Fruit fly (Drosophila melanogaster) Kc167 (cell line): ENCODE data around the gene CG12951.

ENCODE experiments used
- Myc ChIP-seq: fragments of >200 bp; optimal IDR thresholded peaks from 2 replicates; lab custom pipeline; 2017; ENCODE audit warnings: missing external identifiers
- Sin3A ChIP-seq: fragments of >200 bp; optimal IDR thresholded peaks from 2 replicates; lab custom pipeline; 2018; ENCODE audit warnings: missing external identifiers
- h ChIP-seq: fragments of >200 bp; optimal IDR thresholded peaks from 3 replicates; lab custom pipeline; 2018; ENCODE audit warnings: missing external identifiers
- insv ChIP-seq: fragments of >200 bp; optimal IDR thresholded peaks from 3 replicates; lab custom pipeline; 2018; ENCODE audit warnings: missing external identifiers
- psq ChIP-seq: fragments of >200 bp; optimal IDR thresholded peaks from 2 replicates; lab custom pipeline; 2017; ENCODE audit warnings: missing external identifiers
- ttk ChIP-seq: sonication (Bioruptor generic); optimal IDR thresholded peaks from 2 replicates; lab custom pipeline; 2017; ENCODE audit warnings: missing external identifiers

CG12951 gene

DNA sequence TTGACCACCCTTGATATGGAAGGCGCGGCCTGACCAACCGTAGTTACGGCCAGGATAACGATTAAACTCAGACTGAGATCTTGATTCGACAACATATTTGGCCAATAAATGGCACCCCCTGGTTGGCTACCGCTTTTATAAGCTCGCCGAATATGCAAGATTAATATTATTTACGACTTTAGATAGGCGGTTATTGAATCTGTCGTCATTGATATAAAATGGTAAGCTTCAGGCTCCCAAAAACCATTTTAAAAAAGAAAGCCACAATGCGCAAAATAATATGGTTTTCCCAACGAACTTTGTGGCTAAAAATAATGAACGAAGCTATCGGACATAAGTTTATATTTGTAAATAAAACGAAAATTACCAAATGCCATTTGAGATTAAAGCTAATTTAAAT is at the start of gene CG12951:
Gene CG12951 (minus strand): TSS at position 101 of the 400 bp plus-strand sequence.
- TF ChIP-seq insv (lab: Kevin White, UChicago) (no peak), ttk (lab: Kevin White, UChicago) (no peak), Myc (no peak)

DNA sequence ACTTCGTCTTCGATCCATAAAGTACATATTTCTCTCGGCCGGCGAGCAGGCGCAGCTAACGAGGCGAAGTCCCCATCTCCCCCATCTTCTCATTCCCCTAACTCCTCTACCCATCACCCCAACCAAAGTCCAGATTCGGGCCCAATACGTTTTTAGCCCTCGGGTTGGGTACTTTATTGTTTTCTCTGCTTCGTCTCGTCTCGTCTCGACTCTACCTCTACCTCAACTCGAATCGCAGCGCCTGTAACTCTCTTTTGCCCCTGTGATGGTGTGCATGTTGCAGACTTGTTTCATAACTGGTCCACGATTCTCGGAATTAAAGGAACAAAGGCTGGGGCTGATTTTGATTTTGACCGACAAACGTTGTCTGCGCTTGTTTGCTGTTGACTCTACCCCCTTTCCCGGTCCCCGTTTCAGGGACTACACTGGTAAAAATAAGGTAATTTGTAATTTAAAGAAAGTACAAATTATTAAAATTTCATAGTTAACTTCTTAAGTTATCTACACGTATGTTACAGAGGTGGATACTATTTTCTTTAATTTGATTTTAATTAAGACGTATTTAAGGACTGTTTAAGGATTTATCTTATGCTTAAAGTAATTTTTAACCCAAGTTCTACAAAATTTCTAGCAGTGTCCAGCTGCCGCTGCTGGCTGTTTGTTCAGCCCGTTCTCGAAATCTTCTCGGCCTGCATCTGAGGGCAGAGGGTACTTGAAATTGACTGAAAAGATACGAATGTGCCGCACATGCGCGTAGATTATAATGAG is 48.7 kb upstream of the CG12951 start:
- TF ChIP-seq Myc (no peak), psq (lab: Kevin White, UChicago) (no peak), ttk (lab: Kevin White, UChicago) (no peak), insv (lab: Kevin White, UChicago) (no peak), h (no peak)

DNA sequence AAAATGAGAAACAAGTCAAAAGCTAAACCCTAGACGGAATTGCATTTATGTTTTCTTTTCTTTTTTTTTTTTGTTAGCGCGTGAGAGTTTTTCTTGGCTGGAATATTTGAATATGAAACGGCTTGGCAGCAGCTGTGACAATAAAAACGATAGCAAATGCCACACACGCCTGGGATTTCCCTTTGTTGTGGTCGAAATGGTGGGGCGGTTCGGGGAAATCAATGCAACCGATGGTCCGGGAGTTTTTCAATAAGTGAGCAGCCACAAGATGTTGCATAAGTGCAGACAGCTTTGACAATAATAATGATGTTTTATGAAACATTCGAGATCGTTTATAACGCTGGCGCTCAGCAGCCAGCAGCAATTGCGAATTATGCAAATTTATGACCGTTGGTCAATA is 46.7 kb upstream of the CG12951 start:
- TF ChIP-seq insv (lab: Kevin White, UChicago) (no peak), h (no peak), ttk (lab: Kevin White, UChicago) (no peak), Sin3A (no peak), Myc (no peak), psq (lab: Kevin White, UChicago) (no peak)

DNA sequence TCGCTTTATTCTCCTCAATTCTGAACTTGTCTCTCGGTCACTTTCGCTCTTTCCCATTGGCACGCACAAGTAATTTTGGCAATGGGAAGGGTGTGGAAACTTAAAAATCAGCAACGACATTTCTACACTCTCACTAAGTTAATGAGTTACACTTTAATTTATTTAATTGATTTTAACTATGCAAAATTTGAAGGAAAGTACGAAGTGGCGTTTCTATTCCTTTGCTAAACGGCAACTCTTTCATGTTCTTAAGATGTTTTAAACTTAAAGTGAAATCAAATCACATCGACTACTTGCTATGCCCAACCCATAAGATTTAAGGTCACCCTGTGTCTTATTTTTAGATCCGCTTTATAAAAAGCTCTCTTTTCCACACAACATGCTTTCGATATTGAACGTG is 40.3 kb upstream of the CG12951 start:
- TF ChIP-seq Sin3A (no peak), insv (lab: Kevin White, UChicago) (no peak), Myc (no peak)

DNA sequence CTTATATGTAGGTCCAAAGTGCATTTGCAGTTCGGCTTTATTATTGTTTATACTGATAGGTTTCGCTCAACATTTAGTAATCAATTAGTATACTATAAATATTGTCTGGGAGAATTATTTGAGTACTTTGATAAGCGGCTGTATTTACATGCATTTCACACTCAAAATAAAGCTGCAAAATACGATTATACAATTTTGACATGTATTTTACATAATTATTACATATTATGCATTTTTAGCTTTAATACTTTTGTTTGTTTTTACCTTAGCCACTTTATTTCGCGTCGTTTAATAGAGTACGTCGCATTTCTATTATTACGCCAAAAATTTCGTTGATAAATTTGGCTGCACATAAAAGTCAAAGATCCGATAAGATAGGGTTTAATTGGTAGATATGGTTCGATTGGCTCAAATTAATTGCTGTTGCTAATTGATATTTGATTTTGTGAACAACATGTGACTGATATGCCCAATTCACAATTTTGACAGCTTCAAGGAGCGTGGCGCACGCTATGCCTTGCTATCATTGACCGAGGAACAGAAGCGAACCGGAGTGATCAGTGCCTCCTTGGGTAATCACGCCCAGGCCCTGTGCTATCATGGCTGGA is 35.9 kb upstream of the CG12951 start:
- TF ChIP-seq psq (lab: Kevin White, UChicago): no peak
- no peak for TF ChIP-seq ttk (lab: Kevin White, UChicago)
- no peak for TF ChIP-seq Myc
- no peak for TF ChIP-seq Sin3A

DNA sequence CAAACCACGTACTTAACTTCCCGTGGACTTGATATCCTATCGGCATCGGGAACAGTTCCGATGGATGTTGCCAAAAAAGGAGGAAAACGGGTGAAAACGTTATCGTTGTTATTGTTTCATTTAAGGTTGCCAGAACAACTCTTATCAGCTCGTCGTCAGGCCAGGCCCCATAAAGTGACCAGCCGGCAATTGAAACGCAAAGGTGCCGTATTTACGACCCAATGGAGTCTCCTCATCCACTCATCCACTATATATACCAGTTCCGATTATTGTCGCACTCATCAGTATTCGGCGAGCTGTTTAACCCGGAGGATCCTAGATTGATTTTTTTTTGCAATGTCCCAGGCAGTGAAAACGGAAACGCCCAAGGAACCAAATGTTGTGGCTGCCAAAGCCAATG is 35.0 kb upstream of the CG12951 start, which contains the start of gene Srr:
Gene Srr (plus strand): TSS at position 278 of the 400 bp plus-strand sequence.
- TF ChIP-seq Myc (no peak), ttk (lab: Kevin White, UChicago) (no peak), psq (lab: Kevin White, UChicago) (no peak), h (no peak), Sin3A (no peak), insv (lab: Kevin White, UChicago) (no peak)

DNA sequence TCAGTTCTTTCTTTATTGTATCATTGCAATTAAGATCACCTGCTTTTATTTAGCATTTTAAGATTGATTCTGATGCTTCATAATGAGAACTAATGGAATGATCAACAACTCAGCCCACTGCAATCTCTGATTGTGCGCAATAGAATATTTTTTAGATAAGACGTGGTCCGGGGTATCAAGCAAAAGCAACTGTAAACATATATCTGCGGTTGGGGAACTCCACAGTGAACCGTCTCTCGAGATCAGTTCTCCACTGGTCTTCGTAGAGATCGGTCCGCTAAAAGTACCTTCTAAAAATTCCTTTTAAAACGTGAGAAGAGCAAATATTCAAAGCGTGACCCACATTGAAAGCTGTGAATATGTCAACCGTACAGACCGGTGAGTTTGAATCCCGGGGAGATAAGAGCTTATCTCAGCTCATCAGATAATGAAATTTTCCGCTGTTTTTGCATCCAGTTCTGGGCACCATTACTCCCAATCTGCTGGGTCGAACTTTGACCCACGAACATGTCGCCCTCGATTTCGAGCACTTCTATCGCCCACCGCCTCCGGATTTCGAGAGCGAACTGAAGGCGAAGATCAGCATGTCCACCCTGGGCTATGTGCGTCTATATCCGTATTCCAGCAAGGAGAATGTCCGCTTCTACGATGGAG is 33.1 kb upstream of the CG12951 start, which contains the start of gene CG18473:
Gene CG18473 (plus strand): TSS at position 240 of the 654 bp plus-strand sequence.
- TF ChIP-seq Myc (no peak), insv (lab: Kevin White, UChicago) (no peak), Sin3A (no peak), psq (lab: Kevin White, UChicago) (no peak), h (no peak), ttk (lab: Kevin White, UChicago) (no peak)

DNA sequence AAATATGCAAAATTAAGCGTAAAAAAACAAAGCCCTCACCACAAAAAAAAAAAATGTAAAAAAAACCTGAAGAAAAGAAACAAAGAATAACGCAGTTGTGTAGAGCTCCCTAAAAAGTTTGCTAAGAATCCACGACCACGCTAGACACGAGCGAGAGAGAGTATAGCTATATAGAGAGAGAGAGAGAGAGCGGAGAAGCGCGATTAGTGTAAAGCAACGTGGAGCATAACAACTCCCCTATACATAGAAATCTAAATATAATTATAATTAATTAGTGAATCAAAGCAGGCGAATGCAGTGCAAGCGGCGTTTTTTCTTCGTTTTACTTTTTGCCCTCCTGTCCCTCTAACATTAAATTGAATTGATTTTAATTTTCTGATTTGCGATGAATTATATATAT is 29.3 kb upstream of the CG12951 start:
- no peak for TF ChIP-seq psq (lab: Kevin White, UChicago)
- TF ChIP-seq ttk (lab: Kevin White, UChicago): no peak
- no peak for TF ChIP-seq h

DNA sequence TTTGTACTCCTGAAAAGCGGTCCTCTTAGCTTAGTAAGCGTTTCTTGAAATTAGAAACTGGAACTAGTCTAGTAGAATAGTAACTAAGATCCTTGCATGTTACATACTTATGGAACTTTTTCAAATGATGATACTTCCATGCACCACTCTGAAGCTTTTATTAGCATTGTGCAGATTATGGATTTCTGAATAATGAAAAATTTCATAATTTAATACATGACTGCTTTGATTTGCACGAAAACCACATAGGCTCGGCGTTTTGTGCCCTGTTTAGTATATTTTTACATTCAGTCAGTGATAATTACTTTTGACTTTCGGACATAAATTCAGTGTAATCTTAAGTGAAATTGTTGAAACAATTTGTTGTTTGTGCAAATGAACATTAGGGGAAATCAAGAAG is 25.1 kb upstream of the CG12951 start, which contains the start of gene CG43675:
Gene CG43675 (plus strand): TSS at position 301 of the 400 bp plus-strand sequence.
- TF ChIP-seq h (no peak), ttk (lab: Kevin White, UChicago) (no peak)

DNA sequence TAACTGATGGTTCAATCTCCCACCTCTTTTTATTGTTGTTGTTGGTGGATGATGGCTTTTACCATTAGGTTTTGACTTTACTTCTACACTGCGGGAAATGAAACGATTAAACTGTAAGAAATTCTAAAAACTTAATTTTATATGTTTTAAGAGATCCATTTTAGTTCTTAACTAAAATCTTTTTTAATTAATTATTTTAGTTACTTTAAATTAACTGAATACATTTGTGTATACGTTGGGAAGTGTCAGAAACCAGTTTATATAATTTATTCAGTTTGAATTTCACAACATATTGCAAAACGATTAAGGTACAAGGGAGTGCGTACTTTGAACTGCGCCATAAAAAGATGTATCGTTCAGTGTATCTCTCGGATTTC is 23.1 kb upstream of the CG12951 start:
- no peak for TF ChIP-seq h
- no peak for TF ChIP-seq Sin3A
- TF ChIP-seq insv (lab: Kevin White, UChicago): no peak
- TF ChIP-seq psq (lab: Kevin White, UChicago): no peak
- no peak for TF ChIP-seq Myc
- no peak for TF ChIP-seq ttk (lab: Kevin White, UChicago)

DNA sequence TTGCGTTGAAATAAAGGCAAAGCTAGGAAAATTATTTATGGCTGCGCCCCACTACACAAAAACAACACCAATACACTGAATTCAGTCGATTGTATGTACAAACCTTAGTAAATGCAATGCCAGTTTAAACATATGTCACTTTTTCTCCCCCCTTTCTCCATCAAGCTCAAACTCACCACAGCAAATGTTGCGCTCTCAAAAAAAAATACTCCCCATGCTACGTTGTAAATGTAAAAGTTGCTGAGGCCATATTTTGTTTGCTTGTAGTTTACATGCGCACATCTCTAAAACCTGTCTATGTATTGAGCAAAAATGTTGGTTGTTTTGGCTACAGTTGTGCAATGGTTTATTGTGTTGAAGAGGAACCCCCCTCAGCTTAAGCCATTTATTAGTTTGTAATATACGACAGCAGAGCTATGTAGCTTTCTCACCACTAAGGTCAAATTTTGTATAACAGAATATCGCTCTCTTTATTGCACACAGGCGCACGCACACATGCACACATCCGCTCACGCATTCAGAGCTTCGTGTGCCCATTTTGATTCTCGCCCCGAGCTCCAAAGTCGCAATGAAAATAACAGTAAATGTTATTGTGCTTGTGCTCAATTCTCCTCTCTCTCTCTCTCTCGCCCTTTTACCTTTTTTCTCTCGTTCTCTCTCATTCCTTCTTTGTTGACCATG is 22.6 kb upstream of the CG12951 start:
- TF ChIP-seq Sin3A (no peak), h (no peak), ttk (lab: Kevin White, UChicago) (no peak), insv (lab: Kevin White, UChicago) (no peak), psq (lab: Kevin White, UChicago) (no peak), Myc (no peak)

DNA sequence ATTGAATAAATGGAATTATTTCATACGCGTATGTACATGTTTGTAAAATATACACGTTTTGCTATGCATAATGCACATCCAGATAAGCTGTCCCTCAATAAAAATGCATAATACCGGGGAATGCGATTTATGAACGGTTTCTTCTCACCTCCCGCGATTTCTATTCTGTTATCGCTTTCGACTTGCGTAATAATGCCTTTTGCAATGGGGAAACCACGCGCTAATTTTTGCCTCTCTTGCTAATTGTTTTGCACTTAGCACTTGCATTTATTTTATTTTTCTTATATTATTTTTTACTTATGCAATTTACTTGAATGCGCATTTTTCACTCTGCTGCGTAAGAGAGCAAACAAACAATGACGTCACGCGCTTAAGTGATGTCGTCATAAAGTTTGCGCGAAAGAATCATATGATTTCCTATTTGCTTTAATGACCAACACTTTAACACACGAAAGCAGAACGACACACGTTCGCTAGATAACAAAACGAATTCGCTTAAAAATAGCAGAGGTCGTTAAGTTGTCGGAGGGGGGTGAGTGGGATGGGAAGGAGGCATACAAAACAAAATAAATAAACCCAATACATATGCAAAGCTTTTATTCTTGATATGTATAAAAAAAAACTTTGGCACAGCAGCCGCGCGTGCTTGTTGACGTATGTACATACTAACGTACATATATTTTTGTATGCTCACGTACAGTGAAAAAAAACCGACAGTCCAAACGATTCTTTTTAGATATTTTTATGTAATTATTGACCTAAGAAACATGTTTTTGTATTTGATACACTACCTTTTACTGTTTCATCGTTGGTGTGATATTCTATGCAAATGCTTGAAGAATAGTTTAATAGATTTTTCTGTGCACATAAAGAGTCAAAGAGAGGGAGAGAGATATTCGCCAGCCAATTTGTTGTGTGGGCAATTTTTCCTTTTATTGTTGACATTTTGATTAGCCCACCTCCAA is 21.6 kb upstream of the CG12951 start:
- no peak for TF ChIP-seq ttk (lab: Kevin White, UChicago)
- no peak for TF ChIP-seq Sin3A
- TF ChIP-seq h: no peak
- no peak for TF ChIP-seq psq (lab: Kevin White, UChicago)
- TF ChIP-seq Myc: no peak
- TF ChIP-seq insv (lab: Kevin White, UChicago): no peak
